Fruit fly (Drosophila melanogaster) ovary, adult (tissue): Measurements from ENCODE around the gene CG12546.
"Not testable (repeated sequence)": the region's sequence is repeated elsewhere in the genome, so short reads cannot be mapped to it uniquely, and the experiment has no call there.

Experiments
- CG17801 ChIP-seq: fragments of 200-800 bp; optimal IDR thresholded peaks from 2 replicates; lab custom pipeline; 2019; ENCODE audit warnings: missing biosample characterization, mild to moderate bottlenecking, missing genetic modification characterization, moderate library complexity; ENCODE audit not compliant: partially characterized antibody

The CG12546 gene

dm6 chr3L:22693712-22694111, at the start of gene CG12546, which contains the start of gene CG14453:
Gene CG12546 (minus strand): TSS chr3L:22693812.
Gene CG14453 (plus strand): TSS chr3L:22694083.
- no peak for TF ChIP-seq CG17801

DNA sequence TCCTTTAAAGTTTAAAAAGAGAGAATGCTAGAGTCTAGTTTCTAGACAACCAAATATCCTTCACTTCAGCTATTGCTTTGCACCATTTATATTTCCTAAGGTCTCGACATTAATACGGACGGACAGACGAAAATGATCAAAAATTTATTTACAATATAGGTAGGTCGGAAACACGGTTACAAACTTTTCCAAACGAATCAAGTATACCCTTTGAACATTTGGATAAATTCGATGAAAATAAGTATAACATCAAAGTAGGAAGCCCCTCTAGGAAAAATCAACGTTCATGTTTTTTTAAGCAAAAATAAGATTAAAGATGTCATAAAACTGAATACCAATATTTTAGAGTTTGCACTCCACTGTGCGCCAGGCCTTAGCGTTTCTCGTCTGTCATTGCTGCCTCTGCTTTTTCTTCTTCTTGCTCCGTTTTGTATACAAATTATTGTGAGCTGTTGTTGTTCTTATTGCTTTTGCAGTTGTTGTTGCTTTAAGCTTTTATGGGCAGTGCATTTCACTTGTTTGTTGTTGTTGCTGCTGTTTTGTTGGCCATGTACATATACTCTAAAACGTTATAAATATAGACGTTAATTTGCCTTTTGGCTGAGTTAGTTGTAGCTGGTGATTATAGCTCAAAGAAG, 49.5 kb upstream of the CG12546 start:
- no peak for TF ChIP-seq CG17801

DNA sequence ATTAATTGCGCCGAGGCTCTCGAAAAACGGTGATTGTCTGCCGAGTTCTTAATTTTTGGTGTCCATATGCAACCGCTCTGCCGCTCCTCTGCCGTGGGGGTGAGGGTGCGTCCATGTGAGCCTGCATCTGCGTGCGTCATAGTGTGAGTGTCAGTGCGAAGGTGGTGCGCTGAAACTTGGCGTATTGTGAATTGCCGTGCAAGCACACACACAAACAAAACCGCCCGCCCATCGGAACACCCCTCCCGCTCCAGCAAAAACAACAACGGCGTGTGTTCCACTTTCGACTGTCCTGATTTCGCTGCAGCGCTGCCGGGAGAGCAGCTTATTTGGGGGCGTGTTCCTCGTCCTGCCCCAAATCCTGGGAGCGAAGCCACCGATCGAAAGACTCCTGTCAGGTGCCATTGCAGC, 48.5 kb upstream of the CG12546 start:
- TF ChIP-seq CG17801 = no peak

dm6 chr3L:22741389-22742120, 47.9 kb upstream of the CG12546 start, which contains the start of gene CG7369:
Gene CG7369 (plus strand): TSS chr3L:22741793.
- TF ChIP-seq CG17801 = peak; percentile 81

DNA sequence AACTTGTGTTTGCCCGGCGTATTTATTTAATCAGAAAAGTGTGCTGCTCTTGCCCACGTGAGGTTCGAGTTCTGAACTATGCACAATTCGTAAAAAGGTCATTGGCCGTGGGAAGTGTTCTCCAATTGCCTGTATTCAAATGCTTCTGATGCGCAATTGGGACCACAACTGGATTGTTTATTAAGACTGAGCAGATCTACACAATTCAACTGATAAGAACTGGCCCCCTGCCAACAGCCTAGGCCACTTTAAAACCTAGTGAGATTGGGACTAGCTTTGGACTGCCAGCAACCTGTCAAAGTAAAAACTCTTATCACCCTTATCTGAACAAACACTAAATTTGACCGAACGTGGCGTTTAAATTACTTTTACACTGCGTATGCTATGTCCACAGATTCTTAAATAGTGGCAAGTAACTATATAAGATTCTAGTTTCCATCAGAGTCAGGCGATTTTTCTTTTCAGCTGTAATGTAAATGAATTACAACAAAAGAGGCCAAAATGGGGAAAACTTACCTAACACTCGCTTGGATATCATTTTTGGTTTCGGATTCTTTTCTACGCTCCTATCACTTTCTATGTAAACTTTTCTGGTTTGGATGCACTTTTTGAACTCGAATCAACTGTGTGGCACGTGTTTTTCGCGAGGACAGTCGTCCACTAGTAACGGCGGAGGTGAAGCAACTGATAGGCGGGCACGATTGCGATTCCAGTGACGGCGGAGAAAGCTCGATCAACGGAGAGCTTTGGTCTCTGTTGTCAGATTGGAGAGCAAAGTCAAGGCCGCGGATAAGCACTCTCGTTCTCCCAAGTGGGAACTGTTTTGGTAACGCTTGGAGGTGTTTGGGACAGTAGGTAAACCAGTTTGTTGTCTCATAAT, 44.4 kb upstream of the CG12546 start, which contains the start of gene CG11241:
Gene CG11241 (minus strand): TSS at position 689 of the 880 bp plus-strand sequence.
- TF ChIP-seq CG17801 = peak; percentile 37

DNA sequence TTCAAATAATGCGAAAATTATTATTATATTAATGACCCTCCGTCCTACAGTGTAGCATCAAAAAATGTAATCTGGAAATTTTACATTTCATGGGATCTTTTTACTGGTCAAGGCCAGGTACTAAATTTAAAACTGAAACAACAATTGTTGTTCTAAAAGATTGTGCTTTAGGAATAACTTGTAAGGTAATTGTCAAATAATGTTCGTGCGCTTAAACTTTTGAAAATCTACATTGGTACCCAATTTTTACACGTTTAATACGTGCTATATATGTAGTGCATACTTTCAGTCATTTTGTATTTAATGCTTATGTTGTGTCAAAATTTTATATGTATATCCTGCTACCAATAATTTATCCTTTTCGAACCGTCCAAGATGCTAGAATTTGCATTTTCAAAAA, 40.0 kb upstream of the CG12546 start:
- TF ChIP-seq CG17801 = no peak

DNA sequence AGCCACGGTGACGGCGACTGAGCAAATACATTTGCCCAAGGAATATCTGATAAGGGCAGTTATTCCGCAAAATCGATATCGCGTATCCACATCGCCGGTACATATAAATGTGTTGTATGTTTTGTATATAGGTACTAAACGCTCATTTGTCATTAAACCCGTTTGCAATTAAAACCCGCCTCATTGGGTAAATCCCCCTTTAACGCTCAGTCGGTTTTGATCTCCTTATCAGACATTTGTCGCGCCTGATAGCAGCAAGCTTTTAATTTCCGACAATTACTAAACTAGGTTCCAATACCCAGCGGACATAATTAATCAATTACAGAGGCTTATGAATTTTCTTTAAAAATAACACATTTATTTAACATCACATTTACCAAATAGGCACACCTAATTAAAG, 37.8 kb upstream of the CG12546 start:
- no peak for TF ChIP-seq CG17801

DNA sequence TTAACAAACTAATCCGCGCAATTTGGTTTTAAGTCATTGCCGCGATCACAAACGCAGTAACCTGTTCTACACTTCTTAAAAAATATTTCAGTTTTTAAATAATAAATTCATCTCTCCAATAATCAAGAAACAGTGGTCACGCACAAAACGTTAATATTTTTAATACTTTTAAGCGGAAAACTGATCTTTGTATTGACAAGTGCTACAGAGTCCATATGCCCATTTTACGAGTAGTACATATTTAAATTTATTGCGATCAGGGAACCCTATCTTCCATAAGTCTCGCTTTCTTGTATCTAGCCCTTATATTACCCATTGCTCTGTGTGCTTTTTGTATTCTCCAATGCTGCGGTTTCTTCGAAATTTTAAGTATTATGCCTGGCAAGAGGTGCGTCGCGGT, 35.9 kb upstream of the CG12546 start, which contains the start of gene CG32454:
Gene CG32454 (plus strand): TSS at position 301 of the 400 bp plus-strand sequence.
- TF ChIP-seq CG17801 = no peak

DNA sequence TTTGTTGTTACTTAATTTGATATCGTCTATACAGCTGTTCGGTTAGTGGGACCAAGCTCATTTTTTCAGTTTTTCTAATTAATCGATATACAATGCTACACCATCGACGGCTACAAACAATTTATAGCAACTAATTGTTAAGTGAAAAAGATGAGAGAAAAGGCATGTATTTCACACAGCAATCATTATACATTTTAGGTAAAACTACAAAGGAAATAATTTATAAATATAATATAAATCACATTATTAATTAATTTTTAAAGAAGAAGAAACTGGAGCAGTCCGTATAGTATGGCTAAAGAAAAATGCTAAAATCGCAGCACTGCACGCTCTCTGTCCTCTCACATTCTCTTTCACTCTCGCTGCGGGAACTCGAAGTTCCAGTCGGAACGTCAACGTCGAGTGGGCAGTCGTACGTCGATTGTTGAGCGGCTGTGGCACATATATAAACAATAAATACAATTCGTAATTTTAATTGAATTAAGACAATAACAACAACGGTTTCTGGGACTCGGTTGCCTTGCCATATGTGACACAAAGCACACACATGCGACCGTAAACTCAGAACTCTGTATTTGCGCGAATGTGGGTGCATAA, 34.2 kb upstream of the CG12546 start, which contains the start of the genes CG14450 and CG11367:
Gene CG14450 (minus strand): TSS at position 51 of the 597 bp plus-strand sequence.
Gene CG11367 (plus strand): TSS at position 373 of the 597 bp plus-strand sequence.
- peak; percentile 44 for TF ChIP-seq CG17801

DNA sequence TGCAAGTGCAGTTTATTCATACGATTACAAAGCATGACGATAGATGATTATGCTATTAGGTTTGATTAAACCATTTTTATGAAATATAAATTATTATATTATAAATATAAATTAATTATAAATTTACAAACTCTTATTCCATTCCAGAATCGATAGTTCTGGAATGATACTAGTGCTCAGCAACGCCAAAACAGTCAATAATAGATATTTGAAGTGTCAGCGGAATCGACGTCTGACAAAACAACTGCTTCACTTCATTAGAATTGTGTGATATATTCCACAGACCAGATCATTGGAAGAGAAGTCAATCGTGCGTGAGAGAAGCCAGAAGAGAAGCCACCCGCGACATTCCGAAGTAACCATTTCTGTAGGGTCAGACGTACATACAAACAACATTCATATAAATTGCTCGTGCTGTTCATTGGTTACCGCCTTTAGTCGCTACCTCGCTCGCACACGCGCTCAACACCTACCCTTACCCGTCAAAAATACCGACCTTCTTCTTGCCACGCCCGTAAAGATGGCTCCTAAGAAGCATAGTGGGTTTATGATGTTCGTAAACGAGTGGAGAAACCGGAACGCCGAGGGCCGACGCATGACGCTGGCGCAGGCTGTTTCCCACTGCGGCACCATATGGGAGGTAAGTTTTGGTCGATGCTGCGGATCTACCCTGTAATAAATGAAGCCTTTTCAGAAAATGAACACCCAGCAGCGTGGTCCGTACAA, 30.6 kb upstream of the CG12546 start:
- TF ChIP-seq CG17801 = no peak

DNA sequence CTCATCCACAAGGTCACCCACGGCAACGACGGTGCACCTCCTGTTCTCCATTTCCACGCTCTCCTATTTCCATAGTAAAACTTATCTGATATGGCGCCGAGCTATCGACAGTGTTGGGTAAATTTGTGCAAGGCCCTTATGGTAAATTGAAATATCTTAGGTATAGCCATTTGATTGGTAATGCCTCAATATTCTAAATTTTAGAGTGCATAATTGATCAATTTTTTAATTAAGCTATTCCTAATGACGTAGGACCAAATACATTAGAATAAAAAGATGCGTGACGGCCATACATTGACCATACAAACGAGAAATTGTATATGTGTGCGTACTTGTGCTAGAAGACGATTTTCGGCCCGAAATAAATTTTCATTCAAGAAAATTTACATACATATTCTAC, 28.4 kb upstream of the CG12546 start, which contains the start of gene CG14451:
Gene CG14451 (minus strand): TSS at position 101 of the 400 bp plus-strand sequence.
- TF ChIP-seq CG17801 = no peak

DNA sequence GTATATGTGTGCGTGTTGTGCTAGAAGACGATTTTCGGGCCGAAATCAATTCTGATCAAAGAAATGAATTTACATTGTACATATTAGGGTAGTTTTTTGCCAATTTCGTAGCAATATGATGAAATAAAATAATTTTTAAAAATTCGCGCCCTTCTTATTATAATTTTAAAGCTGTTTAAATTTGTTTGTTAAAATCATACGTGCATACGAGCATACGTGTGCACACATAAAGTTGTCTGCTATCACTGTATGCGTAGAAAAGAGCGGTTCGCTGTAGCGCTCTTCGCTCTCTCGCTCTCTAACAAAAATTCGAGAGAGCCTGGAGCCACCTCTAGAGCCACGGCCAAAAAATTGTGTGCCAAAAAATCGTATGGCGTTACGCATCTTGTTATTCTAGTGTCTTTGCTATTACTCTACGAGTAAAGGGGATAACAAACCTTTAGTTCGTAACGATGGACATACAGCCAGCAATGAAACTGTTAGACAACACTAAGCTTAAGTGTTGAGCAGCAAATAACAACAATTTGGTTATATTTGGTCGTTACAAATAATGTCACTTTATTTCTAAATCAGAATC, 27.2 kb upstream of the CG12546 start, which contains the start of gene mael:
Gene mael (plus strand): TSS at position 510 of the 577 bp plus-strand sequence.
- TF ChIP-seq CG17801 = not testable (repeated sequence)

- peak; percentile 67 for TF ChIP-seq CG17801
These were observed 23.6 kb upstream of the CG12546 start, which contains the start of the genes ArfGAP3 and CG32452 for dm6 chr3L:22717137-22717767. Gene ArfGAP3 (minus strand): TSS chr3L:22717577. Gene CG32452 (plus strand): TSS chr3L:22717728.

DNA sequence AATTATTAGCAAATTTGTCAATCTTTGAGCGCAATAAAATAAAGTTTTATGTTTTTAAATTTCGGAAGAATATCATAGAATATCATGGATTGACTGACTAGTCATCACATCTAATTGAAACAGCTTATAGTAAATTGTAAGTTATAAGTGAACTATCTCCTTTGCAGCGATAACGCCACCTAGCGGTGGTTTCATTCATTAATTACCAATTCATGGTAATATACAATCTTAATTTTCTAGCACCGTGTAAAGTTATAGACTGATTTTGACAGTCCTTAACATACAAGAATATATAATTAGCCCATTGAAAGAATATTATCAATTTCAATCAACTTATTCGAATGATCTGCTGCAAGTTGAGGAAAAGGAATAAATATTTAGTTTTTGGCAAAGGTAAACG, 20.0 kb upstream of the CG12546 start:
- TF ChIP-seq CG17801 = no peak
